Fruit fly (Drosophila melanogaster) whole organism, embryonic: ENCODE data around the gene CG11726.

Experiments
- Blimp-1 ChIP-seq: fragments of 200-800 bp; sonication (Bioruptor generic); optimal IDR thresholded peaks from 3 replicates; lab custom pipeline; 2018; ENCODE audit warnings: missing biosample characterization, missing genetic modification characterization, mild to moderate bottlenecking, moderate library complexity, missing genetic modification reagents
- Bteb2 ChIP-seq: fragments of 200-800 bp; sonication (Bioruptor generic); optimal IDR thresholded peaks from 2 replicates; lab custom pipeline; 2016; ENCODE audit warnings: missing biosample characterization, missing genetic modification characterization
- CG10959 ChIP-seq: fragments of 200-800 bp; sonication (Bioruptor generic); IDR thresholded peaks from 2 replicates; pipeline ENCODE4 v1.3.6; 2022; ENCODE audit warnings: missing biosample characterization, missing genetic modification characterization
- CG12744 ChIP-seq: fragments of 200-800 bp; sonication (Bioruptor generic); optimal IDR thresholded peaks from 2 replicates; lab custom pipeline; 2016; ENCODE audit warnings: missing biosample characterization, missing genetic modification characterization
- CG12942 ChIP-seq: fragments of 200-800 bp; sonication (Bioruptor generic); optimal IDR thresholded peaks from 3 replicates; lab custom pipeline; 2016; ENCODE audit warnings: missing biosample characterization, missing genetic modification characterization
- CG15269 ChIP-seq: fragments of 200-800 bp; sonication (Bioruptor generic); optimal IDR thresholded peaks from 2 replicates; lab custom pipeline; 2018; ENCODE audit warnings: missing biosample characterization, mild to moderate bottlenecking, missing genetic modification characterization, moderate library complexity
- CG15514 ChIP-seq: fragments of 200-800 bp; sonication (Bioruptor generic); optimal IDR thresholded peaks from 3 replicates; lab custom pipeline; 2017; ENCODE audit warnings: missing biosample characterization, missing genetic modification characterization, mild to moderate bottlenecking, moderate library complexity, missing genetic modification reagents
- CG15601 ChIP-seq: fragments of 200-800 bp; sonication (Bioruptor generic); optimal IDR thresholded peaks from 3 replicates; lab custom pipeline; 2019; ENCODE audit warnings: missing biosample characterization, mild to moderate bottlenecking, missing genetic modification characterization, moderate library complexity
- CG1792 ChIP-seq: fragments of 200-800 bp; sonication (Bioruptor generic); optimal IDR thresholded peaks from 2 replicates; lab custom pipeline; 2016; ENCODE audit warnings: missing biosample characterization, missing genetic modification characterization
- CG1832 ChIP-seq: fragments of 200-800 bp; sonication (Bioruptor generic); optimal IDR thresholded peaks from 2 replicates; lab custom pipeline; 2017; ENCODE audit warnings: missing biosample characterization, mild to moderate bottlenecking, missing genetic modification characterization, inconsistent platforms
- CG18476 ChIP-seq: fragments of 200-800 bp; sonication (Bioruptor generic); optimal IDR thresholded peaks from 2 replicates; lab custom pipeline; 2016; ENCODE audit warnings: missing biosample characterization, mild to moderate bottlenecking, missing genetic modification characterization
- CG18764 ChIP-seq: fragments of 200-800 bp; sonication (Bioruptor generic); optimal IDR thresholded peaks from 3 replicates; lab custom pipeline; 2016; ENCODE audit warnings: missing biosample characterization, missing genetic modification characterization
- CG2678 ChIP-seq: fragments of 200-800 bp; sonication (Bioruptor generic); optimal IDR thresholded peaks from 3 replicates; lab custom pipeline; 2019; ENCODE audit warnings: missing biosample characterization, mild to moderate bottlenecking, missing genetic modification characterization, moderate library complexity
- CG3065 ChIP-seq: fragments of 200-800 bp; sonication (Bioruptor generic); optimal IDR thresholded peaks from 2 replicates; lab custom pipeline; 2016; ENCODE audit warnings: missing biosample characterization, missing genetic modification characterization
- CG31388 ChIP-seq: fragments of 200-800 bp; sonication (Bioruptor generic); optimal IDR thresholded peaks from 2 replicates; lab custom pipeline; 2016; ENCODE audit warnings: missing biosample characterization, missing genetic modification characterization
- CG33213 ChIP-seq: fragments of 200-800 bp; sonication (Bioruptor generic); optimal IDR thresholded peaks from 3 replicates; lab custom pipeline; 2016; ENCODE audit warnings: missing biosample characterization, missing genetic modification characterization
- CG33557 ChIP-seq: fragments of 200-800 bp; sonication (Bioruptor generic); optimal IDR thresholded peaks from 2 replicates; lab custom pipeline; 2019; ENCODE audit warnings: missing biosample characterization, mild to moderate bottlenecking, missing genetic modification characterization, moderate library complexity
- CG34376 ChIP-seq: fragments of 200-800 bp; sonication (Bioruptor generic); optimal IDR thresholded peaks from 2 replicates; lab custom pipeline; 2018; ENCODE audit warnings: missing biosample characterization, mild to moderate bottlenecking, missing genetic modification characterization
- CG4360 ChIP-seq: fragments of 200-800 bp; sonication (Bioruptor generic); IDR thresholded peaks from 2 replicates; pipeline ENCODE4 v1.3.6; 2022; ENCODE audit warnings: missing biosample characterization, missing genetic modification characterization
- CG6175 ChIP-seq: fragments of 200-800 bp; sonication (Bioruptor generic); IDR thresholded peaks from 3 replicates; pipeline ENCODE4 v1.3.6; 2022; ENCODE audit warnings: missing biosample characterization, missing genetic modification characterization
- CTCF ChIP-seq: fragments of 200-800 bp; sonication (Bioruptor generic); optimal IDR thresholded peaks from 2 replicates; lab custom pipeline; 2017; ENCODE audit warnings: missing biosample characterization, mild to moderate bottlenecking, missing genetic modification characterization, moderate library complexity
- D ChIP-seq, 2 experiments: fragments of 200-800 bp in 1 of 2; fragments of >200 bp in 1 of 2; sonication (Bioruptor generic) in 1 of 2; optimal IDR thresholded peaks; 2 replicates in 1 of 2; 3 replicates in 1 of 2; lab custom pipeline; 2017; ENCODE audit warnings: mild to moderate bottlenecking in 1 of 2, missing biosample characterization in 1 of 2, missing genetic modification characterization in 1 of 2, missing genetic modification reagents in 1 of 2
- D19B ChIP-seq: fragments of 200-800 bp; sonication (Bioruptor generic); optimal IDR thresholded peaks from 2 replicates; lab custom pipeline; 2017; ENCODE audit warnings: missing biosample characterization, mild to moderate bottlenecking, missing genetic modification characterization
- E2f1 ChIP-seq: fragments of 200-800 bp; sonication (Bioruptor generic); IDR thresholded peaks from 2 replicates; pipeline ENCODE4 v1.3.6; 2022; ENCODE audit warnings: missing biosample characterization, missing genetic modification characterization
- Ets65A ChIP-seq: fragments of 200-800 bp; sonication (Bioruptor generic); peaks from one replicate; lab custom pipeline; 2016; ENCODE audit warnings: missing biosample characterization, missing genetic modification characterization
- Hsf ChIP-seq: fragments of 200-800 bp; sonication (Bioruptor generic); optimal IDR thresholded peaks from 3 replicates; lab custom pipeline; 2016; ENCODE audit warnings: missing biosample characterization, missing genetic modification characterization
- NFAT ChIP-seq: fragments of 200-800 bp; sonication (Bioruptor generic); IDR thresholded peaks from 2 replicates; pipeline ENCODE4 v1.3.6; 2022; ENCODE audit warnings: missing biosample characterization, missing genetic modification characterization
- Neu2 ChIP-seq: fragments of 200-800 bp; sonication (Bioruptor generic); optimal IDR thresholded peaks from 3 replicates; lab custom pipeline; 2016; ENCODE audit warnings: missing biosample characterization, missing genetic modification characterization, borderline replicate concordance
- TFAM ChIP-seq: fragments of 200-800 bp; sonication (Bioruptor generic); optimal IDR thresholded peaks from 2 replicates; lab custom pipeline; 2017; ENCODE audit warnings: missing biosample characterization, missing genetic modification characterization, inconsistent platforms
- Trl ChIP-seq, 3 experiments: fragments of >200 bp in 2 of 3; fragments of 200-800 bp in 1 of 3; sonication (Bioruptor generic) in 1 of 3; optimal IDR thresholded peaks; 2 replicates in 1 of 3; 3 replicates in 2 of 3; lab custom pipeline; 2016 to 2017; ENCODE audit warnings: missing biosample characterization in 1 of 3, missing genetic modification characterization in 1 of 3
- ci ChIP-seq: fragments of 200-800 bp; sonication (Bioruptor generic); IDR thresholded peaks from 3 replicates; pipeline ENCODE4 v1.3.6; 2022; ENCODE audit warnings: missing biosample characterization, missing genetic modification characterization
- da ChIP-seq: fragments of 200-800 bp; sonication (Bioruptor generic); optimal IDR thresholded peaks from 2 replicates; lab custom pipeline; 2016; ENCODE audit warnings: missing biosample characterization, missing genetic modification characterization
- emc ChIP-seq: fragments of 200-800 bp; sonication (Bioruptor generic); optimal IDR thresholded peaks from 2 replicates; lab custom pipeline; 2016; ENCODE audit warnings: missing biosample characterization, missing genetic modification characterization
- en ChIP-seq: fragments of 200-800 bp; sonication (Bioruptor generic); optimal IDR thresholded peaks from 2 replicates; lab custom pipeline; 2016; ENCODE audit warnings: missing biosample characterization, missing genetic modification characterization
- fd102C ChIP-seq: fragments of 200-800 bp; sonication (Bioruptor generic); optimal IDR thresholded peaks from 2 replicates; lab custom pipeline; 2018; ENCODE audit warnings: missing biosample characterization, mild to moderate bottlenecking, missing genetic modification characterization, moderate library complexity
- fu2 ChIP-seq: fragments of 200-800 bp; sonication (Bioruptor generic); optimal IDR thresholded peaks from 2 replicates; lab custom pipeline; 2016; ENCODE audit warnings: missing biosample characterization, missing genetic modification characterization
- gcm ChIP-seq: fragments of 200-800 bp; sonication (Bioruptor generic); optimal IDR thresholded peaks from 2 replicates; lab custom pipeline; 2019; ENCODE audit warnings: missing biosample characterization, mild to moderate bottlenecking, missing genetic modification characterization, moderate library complexity
- gro ChIP-seq: fragments of 200-800 bp; sonication (Bioruptor generic); optimal IDR thresholded peaks from 2 replicates; lab custom pipeline; 2016; ENCODE audit warnings: missing biosample characterization, missing genetic modification characterization
- hb ChIP-seq: fragments of 200-800 bp; sonication (Bioruptor generic); IDR thresholded peaks from 3 replicates; pipeline ENCODE4 v1.3.6; 2022; ENCODE audit warnings: missing biosample characterization, missing genetic modification characterization; ENCODE audit not compliant: partially characterized antibody
- hbn ChIP-seq: fragments of 200-800 bp; sonication (Bioruptor generic); IDR thresholded peaks from 2 replicates; pipeline ENCODE4 v1.3.6; 2022; ENCODE audit warnings: missing biosample characterization, missing genetic modification characterization; ENCODE audit not compliant: partially characterized antibody
- insv ChIP-seq, 2 experiments: fragments of 200-800 bp; sonication (Bioruptor generic); optimal IDR thresholded peaks; 3 replicates each; lab custom pipeline; 2016 to 2018; ENCODE audit warnings: missing biosample characterization in 2 of 2, missing genetic modification characterization in 2 of 2
- ken ChIP-seq: fragments of 200-800 bp; sonication (Bioruptor generic); IDR thresholded peaks from 3 replicates; pipeline ENCODE4 v1.3.6; 2022; ENCODE audit warnings: missing biosample characterization, missing genetic modification characterization
- knrl ChIP-seq: fragments of 200-800 bp; sonication (Bioruptor generic); IDR thresholded peaks from 3 replicates; pipeline ENCODE4 v1.3.6; 2022; ENCODE audit warnings: missing biosample characterization, missing genetic modification characterization; ENCODE audit not compliant: partially characterized antibody
- nmo ChIP-seq: fragments of 200-800 bp; sonication (Bioruptor generic); optimal IDR thresholded peaks from 2 replicates; lab custom pipeline; 2018; ENCODE audit warnings: missing biosample characterization, mild to moderate bottlenecking, missing genetic modification characterization, moderate library complexity
- p53 ChIP-seq: fragments of 200-800 bp; sonication (Bioruptor generic); optimal IDR thresholded peaks from 2 replicates; lab custom pipeline; 2016; ENCODE audit warnings: missing biosample characterization, missing genetic modification characterization
- sd ChIP-seq: fragments of 200-800 bp; sonication (Bioruptor generic); optimal IDR thresholded peaks from 3 replicates; lab custom pipeline; 2018; ENCODE audit warnings: missing biosample characterization, mild to moderate bottlenecking, missing genetic modification characterization, moderate library complexity
- sim ChIP-seq: fragments of 200-800 bp; sonication (Bioruptor generic); IDR thresholded peaks from 2 replicates; pipeline ENCODE4 v1.3.6; 2022; ENCODE audit warnings: missing biosample characterization, missing genetic modification characterization
- tin ChIP-seq: fragments of 200-800 bp; sonication (Bioruptor generic); optimal IDR thresholded peaks from 3 replicates; lab custom pipeline; 2016; ENCODE audit warnings: missing biosample characterization, missing genetic modification characterization
- tll ChIP-seq, 2 experiments: fragments of 200-800 bp in 1 of 2; fragments of >200 bp in 1 of 2; sonication (Bioruptor generic) in 1 of 2; optimal IDR thresholded peaks; 2 replicates each; lab custom pipeline; 2017 to 2019; ENCODE audit warnings: missing biosample characterization in 2 of 2, missing genetic modification characterization in 2 of 2, mild to moderate bottlenecking in 1 of 2, moderate library complexity in 1 of 2
- usp ChIP-seq: fragments of >200 bp; optimal IDR thresholded peaks from 2 replicates; lab custom pipeline; 2017; ENCODE audit warnings: missing biosample characterization, missing genetic modification characterization
- yki ChIP-seq: fragments of >200 bp; optimal IDR thresholded peaks from 3 replicates; lab custom pipeline; 2018

CG11726 gene

DNA sequence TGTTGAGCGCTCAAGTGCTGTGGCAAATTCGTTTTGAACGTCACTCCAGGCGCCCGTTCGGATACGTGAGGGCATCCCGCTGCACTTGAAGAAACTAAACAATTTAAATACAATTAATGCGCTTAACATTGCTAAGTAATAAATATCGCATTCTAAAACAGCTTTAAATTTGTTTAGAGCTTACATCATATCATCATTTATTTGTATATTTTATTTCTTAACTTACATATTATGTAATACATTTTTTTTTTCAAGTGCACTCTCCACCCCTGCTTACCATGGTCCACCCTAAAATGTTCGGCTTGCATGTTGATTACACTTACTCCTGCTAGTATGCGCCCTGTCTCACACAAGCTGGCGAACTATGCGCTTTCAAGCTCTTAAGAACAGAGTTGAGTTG is 20.9 kb downstream of the CG11726 start (continued):
- TF ChIP-seq knrl (no peak), Neu2 (GFP tag; lab: Kevin White, UChicago) (no peak), CG2678 (tag; lab: Kevin White, UChicago) (no peak), CG34376 (GFP tag; lab: Kevin White, UChicago) (no peak), CG10959 (GFP tag; lab: Robert Waterston, UW) (peak; percentile 92), CTCF (GFP tag; lab: Kevin White, UChicago) (peak; percentile 38), CG15269 (tag; lab: Kevin White, UChicago) (peak; percentile 31), insv (GFP tag; optimal IDR thresholded peaks at IDR 0.05; lab: Kevin White, UChicago) (no peak), yki (lab: Kevin White, UChicago) (no peak), hb (GFP tag; lab: Robert Waterston, UW) (no peak), CG31388 (GFP tag; lab: Kevin White, UChicago) (peak; percentile 46), fd102C (peak; percentile 5), CG1832 (GFP tag; lab: Kevin White, UChicago) (no peak), Ets65A (GFP tag; lab: Kevin White, UChicago) (peak; percentile 84), tll (GFP tag; optimal IDR thresholded peaks at IDR 0.05; lab: Kevin White, UChicago) (no peak), CG1792 (GFP tag; lab: Kevin White, UChicago) (no peak), p53 (GFP tag; lab: Kevin White, UChicago) (no peak), nmo (GFP tag; lab: Kevin White, UChicago) (no peak), gcm (GFP tag; lab: Kevin White, UChicago) (peak; percentile 83), hbn (no peak), ken (GFP tag; lab: Robert Waterston, UW) (0 out of 3 replicates have a peak, but pooled peaks have one; percentile 19), sd (peak; percentile 48), sim (peak; percentile 56; the same call in 1 of the 2 replicates), en (GFP tag; lab: Kevin White, UChicago) (no peak), CG18476 (GFP tag; lab: Kevin White, UChicago) (peak; percentile 67), usp (GFP tag; lab: Kevin White, UChicago) (no peak), CG33557 (GFP tag; lab: Kevin White, UChicago) (peak; percentile 76), CG12942 (GFP tag; lab: Kevin White, UChicago) (peak; percentile 36), CG33213 (GFP tag; lab: Kevin White, UChicago) (peak; percentile 12), CG6175 (GFP tag; lab: Robert Waterston, UW) (no peak), tin (GFP tag; lab: Kevin White, UChicago) (peak; percentile 77), CG15514 (GFP tag; lab: Kevin White, UChicago) (no peak), gro (GFP tag; lab: Kevin White, UChicago) (no peak), ci (GFP tag; lab: Robert Waterston, UW) (peak; percentile 82), da (GFP tag; lab: Kevin White, UChicago) (no peak), Trl (optimal IDR thresholded peaks at IDR 0.05; lab: Kevin White, UChicago) (no peak), Trl (GFP tag; optimal IDR thresholded peaks at IDR 0.05; lab: Kevin White, UChicago) (peak; percentile 13), CG4360 (no peak), NFAT (GFP tag; lab: Robert Waterston, UW) (no peak), TFAM (GFP tag; lab: Kevin White, UChicago) (peak; percentile 1), emc (no peak), CG12744 (GFP tag; lab: Kevin White, UChicago) (no peak), Blimp-1 (GFP tag; lab: Kevin White, UChicago) (peak; percentile 81), Hsf (GFP tag; lab: Kevin White, UChicago) (peak; percentile 68), CG18764 (GFP tag; lab: Kevin White, UChicago) (peak; percentile 58), D (optimal IDR thresholded peaks at IDR 0.05; lab: Kevin White, UChicago) (no peak), D (GFP tag; optimal IDR thresholded peaks at IDR 0.05; lab: Kevin White, UChicago) (peak; percentile 81), fu2 (GFP tag; lab: Kevin White, UChicago) (no peak), CG15601 (tag; lab: Kevin White, UChicago) (peak; percentile 70), D19B (no peak), E2f1 (GFP tag; lab: Robert Waterston, UW) (peak; percentile 74), Bteb2 (GFP tag; lab: Kevin White, UChicago) (peak; percentile 21), CG3065 (GFP tag; lab: Kevin White, UChicago) (no peak)
